Worm (Caenorhabditis elegans) whole organism, L4/young adult: ENCODE data around the gene nspc-20.

Source experiments
- W03F9.2 ChIP-seq: fragments of 150-350 bp; optimal IDR thresholded peaks from 2 replicates; lab custom pipeline; 2014; ENCODE audit warnings: missing biosample characterization, missing genetic modification characterization
- dao-5 ChIP-seq: sonication (generic microtip); optimal IDR thresholded peaks from 2 replicates; lab custom pipeline; 2016; ENCODE audit warnings: missing genotype, missing genetic modification characterization, moderate library complexity, missing compliant biosample characterization
- him-1 ChIP-seq: sonication (generic microtip); optimal IDR thresholded peaks from 2 replicates; lab custom pipeline; 2016; ENCODE audit warnings: missing genotype, missing genetic modification reagents, missing genetic modification characterization, missing compliant biosample characterization

Gene nspc-20

ce11 chrX:14559519-14560296 is 29.7 kb upstream of the nspc-20 start:
- no peak for TF ChIP-seq W03F9.2 (tag; lab: Kevin White, UChicago)

ce11 chrX:14559084-14559483 is 29.1 kb upstream of the nspc-20 start:
- no peak for TF ChIP-seq W03F9.2 (tag; lab: Kevin White, UChicago)
- no peak for TF ChIP-seq him-1
- no peak for TF ChIP-seq dao-5 (tag; lab: Kevin White, UChicago)

ce11 chrX:14557936-14558554 is 28.0 kb upstream of the nspc-20 start, which contains the start of gene nhr-3:
nhr-3 (plus strand) TSS chrX:14558504.
- TF ChIP-seq him-1, result no peak

- no peak for TF ChIP-seq dao-5 (tag; lab: Kevin White, UChicago)
- TF ChIP-seq him-1, result no peak
- TF ChIP-seq W03F9.2 (tag; lab: Kevin White, UChicago), result no peak
These were observed 27.4 kb upstream of the nspc-20 start for ce11 chrX:14557352-14557935.

ce11 chrX:14556403-14556802 is 26.4 kb upstream of the nspc-20 start:
- TF ChIP-seq him-1 (no peak), dao-5 (tag; lab: Kevin White, UChicago) (no peak), W03F9.2 (tag; lab: Kevin White, UChicago) (no peak)

- TF ChIP-seq W03F9.2 (tag; lab: Kevin White, UChicago) (no peak), him-1 (no peak), dao-5 (tag; lab: Kevin White, UChicago) (no peak)
These were observed 19.7 kb upstream of the nspc-20 start, which contains the start of gene ram-5 for ce11 chrX:14549709-14550199. ram-5 (plus strand) TSS chrX:14550149.

- TF ChIP-seq him-1 (no peak), W03F9.2 (tag; lab: Kevin White, UChicago) (no peak), dao-5 (tag; lab: Kevin White, UChicago) (no peak)
These were observed 15.5 kb upstream of the nspc-20 start, which contains the start of gene enri-2 for ce11 chrX:14545543-14545942. enri-2 (plus strand) TSS chrX:14545843.

- TF ChIP-seq dao-5 (tag; lab: Kevin White, UChicago) (no peak), W03F9.2 (tag; lab: Kevin White, UChicago) (no peak), him-1 (no peak)
These were observed 13.2 kb upstream of the nspc-20 start, which contains the start of gene T24C2.3 for ce11 chrX:14543224-14543623. T24C2.3 (plus strand) TSS chrX:14543524.

ce11 chrX:14541992-14542391 is 12.0 kb upstream of the nspc-20 start, which contains the start of gene fbxa-81:
fbxa-81 (minus strand) TSS chrX:14542092.
- TF ChIP-seq him-1 (no peak), dao-5 (tag; lab: Kevin White, UChicago) (no peak), W03F9.2 (tag; lab: Kevin White, UChicago) (no peak)

ce11 chrX:14539468-14539867 is 9.5 kb upstream of the nspc-20 start:
- TF ChIP-seq him-1 (no peak), W03F9.2 (tag; lab: Kevin White, UChicago) (no peak), dao-5 (tag; lab: Kevin White, UChicago) (no peak)

ce11 chrX:14537625-14538024 is 7.6 kb upstream of the nspc-20 start:
- no peak for TF ChIP-seq dao-5 (tag; lab: Kevin White, UChicago)
- TF ChIP-seq him-1, result no peak
- no peak for TF ChIP-seq W03F9.2 (tag; lab: Kevin White, UChicago)

- TF ChIP-seq him-1 (no peak), W03F9.2 (tag; lab: Kevin White, UChicago) (no peak)
These were observed 5.9 kb upstream of the nspc-20 start for ce11 chrX:14535913-14536312.

ce11 chrX:14534596-14534995 is 4.6 kb upstream of the nspc-20 start:
- TF ChIP-seq W03F9.2 (tag; lab: Kevin White, UChicago) (no peak), him-1 (no peak), dao-5 (tag; lab: Kevin White, UChicago) (no peak)

ce11 chrX:14534117-14534516 is 4.1 kb upstream of the nspc-20 start, which contains the start of gene T24C2.5:
T24C2.5 (plus strand) TSS chrX:14534417.
- TF ChIP-seq dao-5 (tag; lab: Kevin White, UChicago) (no peak), him-1 (no peak), W03F9.2 (tag; lab: Kevin White, UChicago) (no peak)
